Fruit fly (Drosophila melanogaster) whole organism, embryonic: Measurements from ENCODE around the gene CG10311.
A peak's percentile ranks its signal among the peaks of the same experiment; 100 is the strongest.

ENCODE experiments used
- Atf3 ChIP-seq: fragments of 200-800 bp; sonication (Bioruptor generic); optimal IDR thresholded peaks from 3 replicates; lab custom pipeline; 2016; ENCODE audit warnings: missing biosample characterization, missing genetic modification characterization
- CG10209 ChIP-seq: fragments of 200-800 bp; sonication (Bioruptor generic); optimal IDR thresholded peaks from 3 replicates; lab custom pipeline; 2017; ENCODE audit warnings: missing biosample characterization, mild to moderate bottlenecking, missing genetic modification characterization, missing genetic modification reagents
- CG10431 ChIP-seq: fragments of 200-800 bp; sonication (Bioruptor generic); optimal IDR thresholded peaks from 3 replicates; lab custom pipeline; 2018; ENCODE audit warnings: missing biosample characterization, mild to moderate bottlenecking, missing genetic modification characterization
- CG10565 ChIP-seq: fragments of 200-800 bp; sonication (Bioruptor generic); optimal IDR thresholded peaks from 3 replicates; lab custom pipeline; 2016; ENCODE audit warnings: missing biosample characterization, mild to moderate bottlenecking, missing genetic modification characterization
- CG1233 ChIP-seq: fragments of 200-800 bp; sonication (Bioruptor generic); optimal IDR thresholded peaks from 4 replicates; lab custom pipeline; 2018; ENCODE audit warnings: missing biosample characterization, mild to moderate bottlenecking, missing genetic modification characterization
- CG12769 ChIP-seq: fragments of 200-800 bp; sonication (Bioruptor generic); optimal IDR thresholded peaks from 2 replicates; lab custom pipeline; 2019; ENCODE audit warnings: missing biosample characterization, mild to moderate bottlenecking, missing genetic modification characterization, moderate library complexity
- CG15269 ChIP-seq: fragments of 200-800 bp; sonication (Bioruptor generic); optimal IDR thresholded peaks from 2 replicates; lab custom pipeline; 2018; ENCODE audit warnings: missing biosample characterization, mild to moderate bottlenecking, missing genetic modification characterization, moderate library complexity
- CG17568 ChIP-seq: fragments of 200-800 bp; sonication (Bioruptor generic); optimal IDR thresholded peaks from 2 replicates; lab custom pipeline; 2018; ENCODE audit warnings: missing biosample characterization, mild to moderate bottlenecking, missing genetic modification characterization, moderate library complexity
- CG32532 ChIP-seq: fragments of 200-800 bp; sonication (Bioruptor generic); IDR thresholded peaks from 2 replicates; pipeline ENCODE4 v1.3.6; 2022; ENCODE audit warnings: missing biosample characterization, missing genetic modification characterization
- CG3281 ChIP-seq: fragments of 200-800 bp; sonication (Bioruptor generic); optimal IDR thresholded peaks from 3 replicates; lab custom pipeline; 2017; ENCODE audit warnings: missing biosample characterization, mild to moderate bottlenecking, missing genetic modification characterization
- CG34422 ChIP-seq: fragments of 200-800 bp; sonication (Bioruptor generic); IDR thresholded peaks from 3 replicates; pipeline ENCODE4 v1.3.6; 2022; ENCODE audit warnings: missing biosample characterization, missing genetic modification characterization
- CG3838 ChIP-seq: fragments of 200-800 bp; sonication (Bioruptor generic); optimal IDR thresholded peaks from 3 replicates; lab custom pipeline; 2016; ENCODE audit warnings: missing biosample characterization, missing genetic modification characterization
- CG3995 ChIP-seq: fragments of 200-800 bp; sonication (Bioruptor generic); optimal IDR thresholded peaks from 3 replicates; lab custom pipeline; 2016; ENCODE audit warnings: missing biosample characterization, missing genetic modification characterization
- CG43689 ChIP-seq: fragments of 200-800 bp; sonication (Bioruptor generic); IDR thresholded peaks from 2 replicates; pipeline ENCODE4 v1.3.6; 2022; ENCODE audit warnings: missing biosample characterization, missing genetic modification characterization
- CG4854 ChIP-seq: fragments of 200-800 bp; sonication (Bioruptor generic); optimal IDR thresholded peaks from 2 replicates; lab custom pipeline; 2016; ENCODE audit warnings: missing biosample characterization, missing genetic modification characterization, inconsistent platforms
- CG6813 ChIP-seq: fragments of 200-800 bp; sonication (Bioruptor generic); optimal IDR thresholded peaks from 2 replicates; lab custom pipeline; 2017; ENCODE audit warnings: missing biosample characterization, missing genetic modification characterization, mild to moderate bottlenecking, moderate library complexity, missing genetic modification reagents
- CG7271 ChIP-seq: fragments of 200-800 bp; sonication (Bioruptor generic); optimal IDR thresholded peaks from 2 replicates; lab custom pipeline; 2018; ENCODE audit warnings: missing biosample characterization, mild to moderate bottlenecking, missing genetic modification characterization, moderate library complexity
- CG7357 ChIP-seq: fragments of 200-800 bp; sonication (Bioruptor generic); IDR thresholded peaks from 3 replicates; pipeline ENCODE4 v1.3.6; 2022; ENCODE audit warnings: missing biosample characterization, missing genetic modification characterization
- CG9817 ChIP-seq: fragments of 200-800 bp; sonication (Bioruptor generic); optimal IDR thresholded peaks from 2 replicates; lab custom pipeline; 2018; ENCODE audit warnings: missing biosample characterization, mild to moderate bottlenecking, missing genetic modification characterization, moderate library complexity
- CTCF ChIP-seq: fragments of 200-800 bp; sonication (Bioruptor generic); optimal IDR thresholded peaks from 2 replicates; lab custom pipeline; 2017; ENCODE audit warnings: missing biosample characterization, mild to moderate bottlenecking, missing genetic modification characterization, moderate library complexity
- Camta ChIP-seq: fragments of 200-800 bp; sonication (Bioruptor generic); optimal IDR thresholded peaks from 2 replicates; lab custom pipeline; 2016; ENCODE audit warnings: missing biosample characterization, missing genetic modification characterization
- Deaf1 ChIP-seq: fragments of 200-800 bp; optimal IDR thresholded peaks from 3 replicates; lab custom pipeline; 2019; ENCODE audit warnings: missing biosample characterization, mild to moderate bottlenecking, missing genetic modification characterization, moderate library complexity
- Dek ChIP-seq: fragments of 200-800 bp; sonication (Bioruptor generic); optimal IDR thresholded peaks from 3 replicates; lab custom pipeline; 2019; ENCODE audit warnings: missing biosample characterization, mild to moderate bottlenecking, missing genetic modification characterization, moderate library complexity
- E2f1 ChIP-seq: fragments of 200-800 bp; sonication (Bioruptor generic); IDR thresholded peaks from 2 replicates; pipeline ENCODE4 v1.3.6; 2022; ENCODE audit warnings: missing biosample characterization, missing genetic modification characterization
- Fer2 ChIP-seq: fragments of 200-800 bp; sonication (Bioruptor generic); optimal IDR thresholded peaks from 2 replicates; lab custom pipeline; 2018; ENCODE audit warnings: missing biosample characterization, mild to moderate bottlenecking, missing genetic modification characterization, moderate library complexity
- HmgZ ChIP-seq: fragments of 200-800 bp; sonication (Bioruptor generic); optimal IDR thresholded peaks from 2 replicates; lab custom pipeline; 2018; ENCODE audit warnings: missing biosample characterization, mild to moderate bottlenecking, missing genetic modification characterization
- Hmx ChIP-seq: fragments of 200-800 bp; sonication (Bioruptor generic); optimal IDR thresholded peaks from 2 replicates; lab custom pipeline; 2016; ENCODE audit warnings: missing biosample characterization, missing genetic modification characterization
- Hr51 ChIP-seq, 2 experiments: fragments of 200-800 bp; sonication (Bioruptor generic); optimal IDR thresholded peaks; 2 replicates in 1 of 2; 3 replicates in 1 of 2; lab custom pipeline; 2016 to 2018; ENCODE audit warnings: missing biosample characterization in 2 of 2, missing genetic modification characterization in 2 of 2, mild to moderate bottlenecking in 1 of 2, moderate library complexity in 1 of 2
- Jarid2 ChIP-seq: fragments of 200-800 bp; sonication (Bioruptor generic); optimal IDR thresholded peaks from 3 replicates; lab custom pipeline; 2017; ENCODE audit warnings: mild to moderate bottlenecking, missing biosample characterization, missing genetic modification reagents, missing genetic modification characterization
- Meics ChIP-seq: fragments of 200-800 bp; sonication (Bioruptor generic); optimal IDR thresholded peaks from 2 replicates; lab custom pipeline; 2017; ENCODE audit warnings: missing biosample characterization, mild to moderate bottlenecking, missing genetic modification characterization
- Oaz ChIP-seq: fragments of 200-800 bp; sonication (Bioruptor generic); IDR thresholded peaks from 2 replicates; pipeline ENCODE4 v1.3.6; 2022; ENCODE audit warnings: missing biosample characterization, missing genetic modification characterization
- Scr ChIP-seq: fragments of 200-800 bp; sonication (Bioruptor generic); IDR thresholded peaks from 2 replicates; pipeline ENCODE4 v1.3.6; 2022; ENCODE audit warnings: missing biosample characterization, missing genetic modification characterization; ENCODE audit not compliant: partially characterized antibody
- Spps ChIP-seq: fragments of 200-800 bp; sonication (Bioruptor generic); optimal IDR thresholded peaks from 2 replicates; lab custom pipeline; 2018; ENCODE audit warnings: missing biosample characterization, mild to moderate bottlenecking, missing genetic modification characterization
- Xbp1 ChIP-seq: fragments of 200-800 bp; sonication (Bioruptor generic); optimal IDR thresholded peaks from 3 replicates; lab custom pipeline; 2016; ENCODE audit warnings: missing biosample characterization, mild to moderate bottlenecking, missing genetic modification characterization
- ac ChIP-seq: fragments of 200-800 bp; sonication (Bioruptor generic); optimal IDR thresholded peaks from 3 replicates; lab custom pipeline; 2017; ENCODE audit warnings: missing biosample characterization, mild to moderate bottlenecking, missing genetic modification characterization
- aop ChIP-seq: fragments of 200-800 bp; sonication (Bioruptor generic); IDR thresholded peaks from 2 replicates; pipeline ENCODE4 v1.3.6; 2022; ENCODE audit warnings: missing biosample characterization, missing genetic modification characterization
- btn ChIP-seq: fragments of 200-800 bp; sonication (Bioruptor generic); optimal IDR thresholded peaks from 2 replicates; lab custom pipeline; 2016; ENCODE audit warnings: missing biosample characterization, missing genetic modification characterization
- dmrt99B ChIP-seq: fragments of 200-800 bp; sonication (Bioruptor generic); optimal IDR thresholded peaks from 2 replicates; lab custom pipeline; 2018; ENCODE audit warnings: missing biosample characterization, mild to moderate bottlenecking, missing genetic modification characterization, moderate library complexity
- dpn ChIP-seq, 2 experiments: fragments of 200-800 bp; sonication (Bioruptor generic); optimal IDR thresholded peaks; 3 replicates each; lab custom pipeline; 2016; ENCODE audit warnings: missing biosample characterization in 2 of 2, missing genetic modification characterization in 2 of 2
- eve ChIP-seq, 2 experiments: fragments of >200 bp; optimal IDR thresholded peaks; 2 replicates each; lab custom pipeline; 2017; ENCODE audit warnings: missing biosample characterization in 2 of 2, missing genetic modification characterization in 2 of 2
- gem ChIP-seq: fragments of 200-800 bp; sonication (Bioruptor generic); optimal IDR thresholded peaks from 2 replicates; lab custom pipeline; 2019; ENCODE audit warnings: missing biosample characterization, mild to moderate bottlenecking, missing genetic modification characterization, moderate library complexity
- gt ChIP-seq: fragments of 200-800 bp; sonication (Bioruptor generic); IDR thresholded peaks from 2 replicates; pipeline ENCODE4 v1.3.6; 2022; ENCODE audit warnings: missing biosample characterization, missing genetic modification characterization
- knrl ChIP-seq: fragments of 200-800 bp; sonication (Bioruptor generic); IDR thresholded peaks from 3 replicates; pipeline ENCODE4 v1.3.6; 2022; ENCODE audit warnings: missing biosample characterization, missing genetic modification characterization; ENCODE audit not compliant: partially characterized antibody
- pan ChIP-seq, 4 experiments: fragments of >200 bp in 3 of 4; fragments of 200-800 bp in 1 of 4; sonication (Bioruptor generic) in 1 of 4; optimal IDR thresholded peaks in 3 of 4; IDR thresholded peaks in 1 of 4; 2 replicates each; pipeline versions ENCODE4 v1.3.6 to Lab custom; 2017 to 2022; ENCODE audit warnings: missing biosample characterization in 2 of 4, missing genetic modification characterization in 2 of 4, mixed read lengths in 1 of 4
- psq ChIP-seq: fragments of 200-800 bp; sonication (Bioruptor generic); optimal IDR thresholded peaks from 2 replicates; lab custom pipeline; 2017; ENCODE audit warnings: missing biosample characterization, missing genetic modification characterization
- salm ChIP-seq: fragments of 200-800 bp; sonication (Bioruptor generic); optimal IDR thresholded peaks from 2 replicates; lab custom pipeline; 2018; ENCODE audit warnings: missing biosample characterization, mild to moderate bottlenecking, missing genetic modification characterization
- sc ChIP-seq, 3 experiments: fragments of >200 bp in 2 of 3; fragments of 200-800 bp in 1 of 3; sonication (Bioruptor generic) in 1 of 3; optimal IDR thresholded peaks; 2 replicates in 2 of 3; 3 replicates in 1 of 3; lab custom pipeline; 2017; ENCODE audit warnings: mild to moderate bottlenecking in 1 of 3, missing biosample characterization in 1 of 3, missing genetic modification characterization in 1 of 3, missing genetic modification reagents in 1 of 3
- so ChIP-seq: fragments of 200-800 bp; sonication (Bioruptor generic); IDR thresholded peaks from 3 replicates; pipeline ENCODE4 v1.3.6; 2022; ENCODE audit warnings: missing biosample characterization, missing genetic modification characterization
- sob ChIP-seq: fragments of 200-800 bp; sonication (Bioruptor generic); IDR thresholded peaks from 2 replicates; pipeline ENCODE4 v1.3.6; 2022; ENCODE audit warnings: missing biosample characterization, missing genetic modification characterization
- toy ChIP-seq: fragments of 200-800 bp; sonication (Bioruptor generic); IDR thresholded peaks from 2 replicates; pipeline ENCODE4 v1.3.6; 2022; ENCODE audit warnings: missing biosample characterization, missing genetic modification characterization

The CG10311 gene

DNA sequence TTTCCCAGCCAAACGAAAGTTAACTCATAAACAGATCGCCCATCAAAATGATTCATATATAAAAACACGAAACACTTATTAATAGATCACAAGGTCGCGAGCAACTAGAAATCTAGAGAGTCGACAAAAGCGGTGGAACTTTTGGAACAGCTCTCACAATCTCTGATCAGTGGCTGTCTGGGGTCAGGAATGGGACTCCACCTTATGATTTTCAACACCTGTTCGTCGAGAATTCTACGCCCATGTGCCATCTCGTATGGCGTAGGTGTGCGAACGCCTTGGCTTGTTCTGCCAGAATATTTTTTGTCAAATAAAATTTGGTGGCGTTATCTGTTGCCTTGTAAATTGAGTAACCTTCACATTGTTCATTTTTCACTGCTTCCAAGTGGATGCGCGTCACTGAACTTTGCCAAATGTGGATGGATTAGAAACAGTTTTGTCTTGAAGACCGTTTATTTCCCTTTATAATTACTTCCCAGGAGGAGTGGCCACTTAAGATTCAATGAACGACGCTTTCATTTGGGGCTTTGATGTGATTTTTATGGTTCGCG is 1.3 kb downstream of the CG10311 start (continued):
- TF ChIP-seq CG9817 (tag; lab: Kevin White, UChicago) (peak; percentile 61), gem (peak; percentile 40), CG10209 (GFP tag; lab: Kevin White, UChicago) (no peak), CG10565 (no peak), CG15269 (tag; lab: Kevin White, UChicago) (peak; percentile 54), sc (optimal IDR thresholded peaks at IDR 0.05; lab: Kevin White, UChicago) (no peak), sc (GFP tag; optimal IDR thresholded peaks at IDR 0.05; lab: Kevin White, UChicago) (no peak), E2f1 (GFP tag; lab: Robert Waterston, UW) (no peak; the same call in 1 of the 2 replicates), Xbp1 (no peak), pan (optimal IDR thresholded peaks at IDR 0.05; lab: Kevin White, UChicago) (no peak), pan (GFP tag; optimal IDR thresholded peaks at IDR 0.05 in 1 of 2, IDR thresholded peaks at IDR 0.05 in 1 of 2) (peak in 1 of 2 experiments; percentile 31), Fer2 (tag; lab: Kevin White, UChicago) (no peak), CG7357 (GFP tag; lab: Robert Waterston, UW) (no peak), CG43689 (GFP tag; lab: Robert Waterston, UW) (no peak), CG3838 (no peak), dmrt99B (tag; lab: Kevin White, UChicago) (no peak), gt (GFP tag; lab: Robert Waterston, UW) (no peak), CG6813 (GFP tag; lab: Kevin White, UChicago) (no peak), CG17568 (GFP tag; lab: Kevin White, UChicago) (no peak), ac (GFP tag; lab: Kevin White, UChicago) (no peak), CG7271 (tag; lab: Kevin White, UChicago) (no peak), CG1233 (peak; percentile 8), CG32532 (GFP tag; lab: Robert Waterston, UW) (peak; percentile 88), dpn (GFP tag; optimal IDR thresholded peaks at IDR 0.05; lab: Kevin White, UChicago) (peak; percentile 40 to 48), Meics (peak; percentile 76), psq (no peak), sob (GFP tag; lab: Robert Waterston, UW) (peak; percentile 63), Hr51 (GFP tag; optimal IDR thresholded peaks at IDR 0.05; lab: Kevin White, UChicago) (peak in 1 of 2 experiments; percentile 10), salm (tag; lab: Kevin White, UChicago) (no peak), Deaf1 (tag; lab: Kevin White, UChicago) (no peak), Camta (GFP tag; lab: Kevin White, UChicago) (no peak), eve (GFP tag; optimal IDR thresholded peaks at IDR 0.05; lab: Kevin White, UChicago) (no peak), knrl (no peak), Oaz (GFP tag; lab: Robert Waterston, UW) (no peak), CG3995 (GFP tag; lab: Kevin White, UChicago) (no peak), CG34422 (GFP tag; lab: Robert Waterston, UW) (no peak), CTCF (GFP tag; lab: Kevin White, UChicago) (no peak), Scr (no peak), CG10431 (GFP tag; lab: Kevin White, UChicago) (no peak), CG12769 (tag; lab: Kevin White, UChicago) (peak; percentile 90), HmgZ (tag; lab: Kevin White, UChicago) (peak; percentile 65), Dek (tag; lab: Kevin White, UChicago) (peak; percentile 44), so (GFP tag; lab: Robert Waterston, UW) (no peak), btn (GFP tag; lab: Kevin White, UChicago) (no peak), Hmx (GFP tag; lab: Kevin White, UChicago) (no peak), Jarid2 (GFP tag; lab: Kevin White, UChicago) (no peak), Spps (no peak), CG3281 (GFP tag; lab: Kevin White, UChicago) (peak; percentile 65), CG4854 (peak; percentile 18), Atf3 (GFP tag; lab: Kevin White, UChicago) (no peak), aop (GFP tag; lab: Robert Waterston, UW) (no peak), toy (GFP tag; lab: Robert Waterston, UW) (peak; percentile 55; the same call in 1 of the 2 replicates)
